Fruit fly (Drosophila melanogaster): ENCODE results near the gene Mt2.

Gene Mt2

DNA sequence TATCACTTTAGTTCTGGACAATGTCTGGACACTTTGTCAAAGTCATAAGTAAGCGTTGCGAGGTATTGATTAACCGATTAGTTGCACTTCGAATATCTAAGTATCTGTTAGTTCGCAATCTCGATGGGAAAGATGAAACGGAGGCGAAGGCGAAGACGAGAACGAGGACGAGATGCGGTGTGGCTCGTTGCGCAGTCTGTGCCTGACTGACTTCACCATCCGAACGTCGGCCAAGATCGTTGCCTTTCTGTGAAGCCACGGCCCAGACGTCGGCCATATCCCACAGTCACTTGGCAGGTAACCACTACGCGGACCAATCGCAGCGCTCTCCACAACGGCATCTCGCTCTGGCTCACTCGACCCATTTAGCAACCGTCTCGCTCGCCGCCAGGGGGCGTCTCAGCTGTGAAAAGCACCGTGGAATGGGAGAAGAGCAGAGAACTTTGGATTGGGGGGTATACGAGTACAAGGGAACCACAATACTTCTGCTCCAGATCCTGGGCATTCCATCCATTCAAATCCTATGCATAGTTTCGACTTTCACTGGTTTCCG, 10.6 kb upstream of the Mt2 start, which contains the start of gene prd:
Gene prd, minus strand, starts transcription at position 209 of the 553 bp plus-strand sequence.
- no peak for TF ChIP-seq svp (GFP tag)
- TF ChIP-seq CG8119 (GFP tag; IDR thresholded peaks at IDR 0.05) = no peak
- TF ChIP-seq OdsH (GFP tag; optimal IDR thresholded peaks at IDR 0.05) = no peak
- TF ChIP-seq CG11902 (GFP tag; optimal IDR thresholded peaks at IDR 0.05) = no peak

DNA sequence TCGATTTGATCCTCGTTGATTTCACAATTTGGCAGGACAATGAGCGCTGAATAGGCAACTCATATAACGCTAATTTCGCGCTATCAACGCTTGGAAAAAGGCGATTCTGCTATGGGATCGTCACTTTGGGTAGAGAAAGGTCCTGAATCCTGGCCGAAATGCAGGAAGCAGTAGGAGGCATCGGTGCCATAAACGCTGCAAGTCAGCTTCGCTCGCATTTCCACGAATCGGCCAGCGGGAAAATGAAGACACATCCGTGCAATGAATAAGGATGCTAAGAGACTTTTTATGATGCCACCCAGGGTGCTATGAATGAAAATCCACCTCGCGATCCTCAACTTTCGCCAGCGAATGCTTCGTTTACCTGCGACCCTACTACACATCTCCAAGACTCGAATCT, 8.9 kb upstream of the Mt2 start:
- TF ChIP-seq Eip78C (GFP tag) = no peak
- TF ChIP-seq net (GFP tag; optimal IDR thresholded peaks at IDR 0.05) = no peak
- no peak for TF ChIP-seq CG16779 (tag; optimal IDR thresholded peaks at IDR 0.05)
- no peak for TF ChIP-seq acj6 (GFP tag; optimal IDR thresholded peaks at IDR 0.05)
- TF ChIP-seq Hr4 (GFP tag; optimal IDR thresholded peaks at IDR 0.05) = no peak
- no peak for TF ChIP-seq fkh (GFP tag; optimal IDR thresholded peaks at IDR 0.05)
- TF ChIP-seq Eip75B (GFP tag; optimal IDR thresholded peaks at IDR 0.05) = no peak
- TF ChIP-seq CG8119 (GFP tag; IDR thresholded peaks at IDR 0.05) = no peak

DNA sequence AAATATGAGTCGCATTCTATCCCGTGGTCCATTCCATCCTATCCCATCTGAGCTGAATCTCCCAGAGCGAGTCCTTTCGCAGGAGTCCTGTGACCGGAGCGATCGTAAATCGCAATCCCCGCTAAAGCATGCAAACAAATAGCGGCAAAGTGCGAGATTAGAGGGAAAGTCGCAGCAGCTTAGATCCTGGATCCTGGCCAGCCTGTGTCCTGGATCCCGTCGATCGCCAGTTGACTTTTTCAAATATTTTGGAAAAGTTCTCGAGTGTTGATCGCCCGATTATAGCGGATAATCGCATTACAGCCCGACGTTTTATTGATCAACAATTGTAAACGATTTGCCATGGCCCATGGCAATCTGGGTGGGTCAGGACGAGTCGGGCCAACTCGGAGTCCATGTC, 7.2 kb upstream of the Mt2 start:
- TF ChIP-seq CG10631 (GFP tag; optimal IDR thresholded peaks at IDR 0.05) (no peak), acj6 (GFP tag; optimal IDR thresholded peaks at IDR 0.05) (no peak), spab (GFP tag; optimal IDR thresholded peaks at IDR 0.05) (no peak), Eip75B (GFP tag; optimal IDR thresholded peaks at IDR 0.05) (no peak), topi (GFP tag; optimal IDR thresholded peaks at IDR 0.05) (no peak), Blimp-1 (GFP tag; optimal IDR thresholded peaks at IDR 0.05) (no peak), achi (GFP tag; optimal IDR thresholded peaks at IDR 0.05) (no peak), CG6808 (GFP tag; optimal IDR thresholded peaks at IDR 0.05) (no peak), cyc (GFP tag; optimal IDR thresholded peaks at IDR 0.05) (no peak), fd85E (GFP tag; optimal IDR thresholded peaks at IDR 0.05) (no peak), Met (GFP tag; optimal IDR thresholded peaks at IDR 0.05) (no peak), fd59A (GFP tag; optimal IDR thresholded peaks at IDR 0.05) (no peak), CG7368 (GFP tag; optimal IDR thresholded peaks at IDR 0.05) (no peak)

DNA sequence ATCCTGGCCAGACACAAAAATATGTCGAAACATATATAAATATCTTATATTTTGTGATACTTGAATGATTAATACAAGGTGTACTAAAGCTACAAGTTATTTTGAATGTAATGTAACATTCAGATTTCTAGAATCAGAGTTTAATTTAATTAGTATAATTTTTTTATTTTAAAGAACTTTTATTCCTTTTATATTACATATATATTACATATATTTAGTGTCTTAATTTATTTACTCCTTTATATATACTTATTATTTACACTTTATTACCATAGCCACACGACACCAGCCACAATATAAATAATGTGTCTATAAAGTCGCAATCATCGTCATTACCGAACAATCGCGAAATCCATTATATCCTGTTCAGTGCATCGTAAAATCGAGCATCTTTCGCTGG, 4.8 kb upstream of the Mt2 start, which contains the start of gene Pex19:
Gene Pex19, plus strand, starts transcription at position 301 of the 400 bp plus-strand sequence.
- no peak for TF ChIP-seq CG6854 (GFP tag; optimal IDR thresholded peaks at IDR 0.05)
- TF ChIP-seq CG6792 (GFP tag; optimal IDR thresholded peaks at IDR 0.05) = no peak
- TF ChIP-seq Gug (GFP tag; IDR thresholded peaks at IDR 0.05) = no peak
- no peak for TF ChIP-seq Hr39 (GFP tag; optimal IDR thresholded peaks at IDR 0.05)
- no peak for TF ChIP-seq CG11902 (GFP tag; optimal IDR thresholded peaks at IDR 0.05)
- no peak for TF ChIP-seq achi (GFP tag; optimal IDR thresholded peaks at IDR 0.05)
- no peak for TF ChIP-seq CG9139 (GFP tag; optimal IDR thresholded peaks at IDR 0.05)
- TF ChIP-seq CG8632 (GFP tag; optimal IDR thresholded peaks at IDR 0.05) = no peak
- TF ChIP-seq Sox15 (GFP tag; optimal IDR thresholded peaks at IDR 0.05) = no peak
- TF ChIP-seq Hr38 (GFP tag; optimal IDR thresholded peaks at IDR 0.05) = no peak
- no peak for TF ChIP-seq lz (GFP tag; optimal IDR thresholded peaks at IDR 0.05)
- TF ChIP-seq Eip78C (GFP tag) = no peak
- no peak for TF ChIP-seq CG10631 (GFP tag; optimal IDR thresholded peaks at IDR 0.05)
- no peak for TF ChIP-seq CG3032 (tag; optimal IDR thresholded peaks at IDR 0.05)
- TF ChIP-seq Ets21C (GFP tag; optimal IDR thresholded peaks at IDR 0.05) = no peak
- no peak for TF ChIP-seq dsx (GFP tag; optimal IDR thresholded peaks at IDR 0.05; ENCODE audit: poor library complexity, severe bottlenecking)
- TF ChIP-seq CG6276 (GFP tag; optimal IDR thresholded peaks at IDR 0.05) = no peak
- TF ChIP-seq Sox14 (GFP tag; optimal IDR thresholded peaks at IDR 0.05) = no peak

Data from whole organism, prepupa.